Worm (Caenorhabditis elegans): ENCODE results near the gene fbxb-42.

- TF ChIP-seq ets-7 (tag; optimal IDR thresholded peaks at IDR 0.05) = no peak
- no peak for TF ChIP-seq tbx-11 (GFP tag; IDR thresholded peaks at IDR 0.05)
- no peak for TF ChIP-seq ama-1 (optimal IDR thresholded peaks at IDR 0.05)
Observed at ce11 chrII:1501614-1502355, 35.6 kb upstream of the fbxb-42 start.
